Worm (Caenorhabditis elegans): ENCODE measurements around the gene mthf-1.

The mthf-1 gene

DNA sequence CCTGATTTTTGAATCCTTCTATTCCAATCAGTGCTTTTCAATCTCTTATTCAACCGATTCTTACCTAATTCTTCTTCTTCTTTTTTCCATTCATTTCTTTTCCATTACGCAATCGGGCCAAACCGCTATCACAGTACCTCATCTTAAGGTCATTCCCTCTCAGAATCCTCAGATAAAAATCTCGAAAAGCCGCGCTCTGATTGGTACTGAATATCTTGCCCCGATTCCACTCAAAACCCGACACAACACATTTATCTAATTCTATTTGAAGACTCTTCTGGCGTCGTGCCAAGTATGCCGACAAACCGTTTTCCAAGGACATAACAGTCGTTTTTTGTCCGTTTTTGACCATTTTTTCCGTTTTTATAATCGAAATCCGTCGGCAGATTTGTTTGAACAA lies 24.3 kb upstream of the mthf-1 start:
- no peak for TF ChIP-seq ref-1 (GFP tag; conservative IDR thresholded peaks at IDR 0.05)
- TF ChIP-seq cog-1 (tag; optimal IDR thresholded peaks at IDR 0.05) = no peak
- TF ChIP-seq klf-2 (GFP tag; conservative IDR thresholded peaks at IDR 0.05) = no peak
- TF ChIP-seq ztf-29 (GFP tag; IDR thresholded peaks at IDR 0.05) = no peak
- TF ChIP-seq T22C8.4 (GFP tag; IDR thresholded peaks at IDR 0.05) = no peak
- no peak for TF ChIP-seq flt-1 (GFP tag; IDR thresholded peaks at IDR 0.05)
- no peak for TF ChIP-seq tab-1 (GFP tag; IDR thresholded peaks at IDR 0.05)
- TF ChIP-seq med-1 (GFP tag; optimal IDR thresholded peaks at IDR 0.05; ENCODE audit: insufficient read depth) = no peak
- TF ChIP-seq ztf-23 (GFP tag; IDR thresholded peaks at IDR 0.05) = no peak

DNA sequence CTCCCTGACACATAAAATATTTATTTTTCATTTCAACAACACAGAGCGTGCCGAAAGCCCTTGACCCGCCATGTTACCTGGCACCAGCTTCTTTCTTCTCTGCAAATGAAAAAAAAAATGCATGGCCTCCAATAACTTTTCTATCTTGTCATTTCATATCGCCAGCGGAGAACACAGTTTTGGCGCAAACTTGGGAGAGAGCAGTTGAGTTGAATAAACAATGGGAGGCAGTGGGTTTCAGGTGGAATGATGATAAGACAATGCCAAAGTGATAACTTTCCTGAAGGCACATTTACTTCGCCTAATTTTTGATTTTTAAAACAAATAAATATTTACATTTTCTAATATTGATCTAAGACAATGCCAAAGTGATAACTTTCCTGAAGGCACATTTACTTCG lies 23.6 kb upstream of the mthf-1 start:
- no peak for TF ChIP-seq ztf-23 (GFP tag; IDR thresholded peaks at IDR 0.05)
- no peak for TF ChIP-seq cog-1 (tag; optimal IDR thresholded peaks at IDR 0.05)
- no peak for TF ChIP-seq ztf-29 (GFP tag; IDR thresholded peaks at IDR 0.05)
- no peak for TF ChIP-seq T22C8.4 (GFP tag; IDR thresholded peaks at IDR 0.05)
- no peak for TF ChIP-seq ref-1 (GFP tag; conservative IDR thresholded peaks at IDR 0.05)
- TF ChIP-seq tab-1 (GFP tag; IDR thresholded peaks at IDR 0.05) = no peak
- TF ChIP-seq med-1 (GFP tag; optimal IDR thresholded peaks at IDR 0.05; ENCODE audit: insufficient read depth) = no peak
- no peak for TF ChIP-seq klf-2 (GFP tag; conservative IDR thresholded peaks at IDR 0.05)
- TF ChIP-seq flt-1 (GFP tag; IDR thresholded peaks at IDR 0.05) = no peak

DNA sequence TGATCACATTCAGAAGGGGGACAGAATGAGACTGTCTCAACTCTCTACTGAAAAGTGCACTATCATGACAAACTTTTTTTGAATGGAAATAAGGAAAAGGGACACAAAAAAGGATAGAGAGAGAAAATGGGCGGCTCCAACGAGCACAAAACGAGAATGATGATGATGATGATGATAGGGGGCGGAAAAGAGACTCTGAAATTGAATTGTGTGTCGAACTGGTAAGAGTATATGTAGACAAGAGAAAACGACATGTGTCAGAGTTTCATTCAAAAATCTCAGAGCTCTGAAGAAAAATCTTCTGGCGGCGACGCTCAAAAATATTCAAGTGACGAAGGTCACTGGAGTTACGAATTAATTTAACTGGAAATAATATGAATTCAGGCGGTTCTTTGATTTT lies 17.7 kb upstream of the mthf-1 start:
- TF ChIP-seq T22C8.4 (GFP tag; IDR thresholded peaks at IDR 0.05) (no peak), flt-1 (GFP tag; IDR thresholded peaks at IDR 0.05) (no peak), klf-2 (GFP tag; conservative IDR thresholded peaks at IDR 0.05) (no peak), med-1 (GFP tag; optimal IDR thresholded peaks at IDR 0.05; ENCODE audit: insufficient read depth) (no peak), cog-1 (tag; optimal IDR thresholded peaks at IDR 0.05) (no peak), ztf-29 (GFP tag; IDR thresholded peaks at IDR 0.05) (no peak), ref-1 (GFP tag; conservative IDR thresholded peaks at IDR 0.05) (no peak), tab-1 (GFP tag; IDR thresholded peaks at IDR 0.05) (no peak), ztf-23 (GFP tag; IDR thresholded peaks at IDR 0.05) (no peak)

DNA sequence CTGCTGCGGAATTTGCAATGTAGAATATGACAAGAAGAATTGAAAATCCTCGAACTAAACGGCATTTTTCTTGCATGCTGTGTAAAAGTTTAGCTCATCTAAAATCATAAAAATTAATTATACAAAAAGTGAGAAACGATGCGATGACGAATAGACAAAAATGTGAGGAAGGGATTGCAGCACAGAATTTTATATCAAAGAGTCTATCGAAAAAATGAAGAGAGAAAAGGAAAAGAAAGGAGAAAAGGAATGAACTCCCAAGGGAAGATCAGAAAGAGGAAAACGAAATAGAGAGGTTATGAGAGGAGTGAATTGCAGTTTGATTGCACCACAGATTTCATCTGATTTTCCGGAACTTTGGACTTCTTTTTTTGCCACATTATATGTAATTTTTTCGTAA lies 16.6 kb upstream of the mthf-1 start, which contains the start of gene glr-4:
Gene glr-4 (minus strand): TSS at position 101 of the 400 bp plus-strand sequence.
- no peak for TF ChIP-seq ref-1 (GFP tag; conservative IDR thresholded peaks at IDR 0.05)
- no peak for TF ChIP-seq T22C8.4 (GFP tag; IDR thresholded peaks at IDR 0.05)
- no peak for TF ChIP-seq tab-1 (GFP tag; IDR thresholded peaks at IDR 0.05)
- no peak for TF ChIP-seq med-1 (GFP tag; optimal IDR thresholded peaks at IDR 0.05; ENCODE audit: insufficient read depth)

DNA sequence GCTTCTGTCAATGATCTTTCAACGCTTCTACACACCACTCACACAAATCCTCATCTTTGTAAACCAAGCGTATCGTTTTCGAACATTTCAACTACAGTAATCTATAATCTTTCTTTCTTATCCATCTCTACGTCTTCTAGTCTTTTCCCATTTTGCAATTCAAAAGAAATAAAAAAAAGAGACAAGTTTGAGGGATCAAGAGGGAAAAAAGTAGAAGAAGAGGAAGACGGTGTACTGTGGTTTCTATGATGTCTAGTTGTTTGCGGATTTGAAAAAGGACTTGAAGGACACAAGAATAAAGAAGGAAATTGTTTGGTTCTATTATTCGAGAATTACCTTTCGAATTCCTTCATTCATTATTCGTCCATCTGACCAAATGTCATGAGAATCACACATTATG lies 14.9 kb upstream of the mthf-1 start:
- TF ChIP-seq T22C8.4 (GFP tag; IDR thresholded peaks at IDR 0.05) = no peak
- no peak for TF ChIP-seq ztf-29 (GFP tag; IDR thresholded peaks at IDR 0.05)
- TF ChIP-seq flt-1 (GFP tag; IDR thresholded peaks at IDR 0.05) = no peak
- no peak for TF ChIP-seq klf-2 (GFP tag; conservative IDR thresholded peaks at IDR 0.05)
- no peak for TF ChIP-seq cog-1 (tag; optimal IDR thresholded peaks at IDR 0.05)
- TF ChIP-seq ref-1 (GFP tag; conservative IDR thresholded peaks at IDR 0.05) = no peak
- TF ChIP-seq tab-1 (GFP tag; IDR thresholded peaks at IDR 0.05) = no peak
- no peak for TF ChIP-seq med-1 (GFP tag; optimal IDR thresholded peaks at IDR 0.05; ENCODE audit: insufficient read depth)
- no peak for TF ChIP-seq ztf-23 (GFP tag; IDR thresholded peaks at IDR 0.05)

DNA sequence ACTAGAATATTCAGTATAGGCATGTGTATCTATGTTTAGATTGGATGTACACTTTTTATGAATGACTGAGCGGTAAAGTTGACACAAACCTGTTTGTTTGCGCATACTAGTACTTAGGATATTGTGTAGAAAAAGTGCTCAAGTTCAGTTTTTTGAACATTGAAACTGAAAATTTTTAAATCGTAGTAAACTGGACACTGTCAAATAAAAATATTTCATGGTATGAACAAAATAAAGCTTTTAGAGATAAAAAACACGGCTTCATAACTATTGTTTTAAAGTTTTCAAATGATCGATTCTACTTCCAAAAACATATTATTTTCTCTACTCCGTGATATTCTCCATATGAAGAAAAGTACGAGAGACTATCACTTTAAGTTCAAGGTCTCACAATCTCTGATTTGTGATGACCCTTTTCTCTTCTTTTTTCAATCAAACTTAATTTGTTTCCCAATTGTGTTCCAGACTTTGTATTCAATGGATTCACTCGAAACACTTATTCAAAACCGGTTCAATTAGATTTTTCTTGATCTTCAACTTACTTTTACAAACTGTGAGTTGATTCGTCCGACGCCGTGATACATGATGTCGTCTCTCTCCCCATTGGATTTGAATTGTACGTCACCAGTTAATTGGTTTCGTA lies 13.9 kb upstream of the mthf-1 start:
- TF ChIP-seq flt-1 (GFP tag; IDR thresholded peaks at IDR 0.05) (no peak), ztf-29 (GFP tag; IDR thresholded peaks at IDR 0.05) (no peak), med-1 (GFP tag; optimal IDR thresholded peaks at IDR 0.05; ENCODE audit: insufficient read depth) (no peak), ztf-23 (GFP tag; IDR thresholded peaks at IDR 0.05) (no peak), cog-1 (tag; optimal IDR thresholded peaks at IDR 0.05) (no peak), T22C8.4 (GFP tag; IDR thresholded peaks at IDR 0.05) (no peak), klf-2 (GFP tag; conservative IDR thresholded peaks at IDR 0.05) (no peak), tab-1 (GFP tag; IDR thresholded peaks at IDR 0.05) (no peak), ref-1 (GFP tag; conservative IDR thresholded peaks at IDR 0.05) (no peak)

DNA sequence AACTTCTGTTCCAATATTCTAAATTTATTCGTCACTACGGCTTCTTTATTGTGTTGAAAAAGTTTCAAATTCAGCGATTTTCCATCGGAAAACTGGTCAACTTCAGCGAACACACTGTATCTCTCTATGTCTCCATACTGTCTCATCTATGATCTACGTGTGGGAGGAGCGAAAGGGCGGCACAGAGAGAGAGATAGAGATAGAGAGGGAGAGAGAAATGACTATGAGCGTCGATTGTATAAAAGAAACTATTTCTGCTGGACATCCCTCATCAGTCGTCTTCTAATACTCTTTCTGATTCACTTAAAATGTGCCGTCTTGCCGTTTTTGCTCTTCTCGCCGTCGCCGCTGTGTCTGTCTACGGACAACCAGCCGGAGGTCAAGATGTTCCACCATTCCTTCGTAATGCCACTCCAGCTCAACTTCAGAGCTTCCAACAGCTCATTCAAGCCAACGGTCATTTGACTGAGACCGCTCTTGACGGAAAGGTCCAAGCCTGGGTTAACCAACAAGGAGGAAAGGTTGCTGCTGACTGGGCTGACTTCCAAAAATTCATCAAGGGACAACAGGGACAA lies 12.8 kb upstream of the mthf-1 start, which contains the start of gene srlf-1:
Gene srlf-1 (plus strand): TSS at position 268 of the 575 bp plus-strand sequence.
- TF ChIP-seq flt-1 (GFP tag; IDR thresholded peaks at IDR 0.05) (no peak), ztf-29 (GFP tag; IDR thresholded peaks at IDR 0.05) (no peak), med-1 (GFP tag; optimal IDR thresholded peaks at IDR 0.05; ENCODE audit: insufficient read depth) (no peak), tab-1 (GFP tag; IDR thresholded peaks at IDR 0.05) (no peak), T22C8.4 (GFP tag; IDR thresholded peaks at IDR 0.05) (no peak), klf-2 (GFP tag; conservative IDR thresholded peaks at IDR 0.05) (no peak), ztf-23 (GFP tag; IDR thresholded peaks at IDR 0.05) (no peak), ref-1 (GFP tag; conservative IDR thresholded peaks at IDR 0.05) (no peak), cog-1 (tag; optimal IDR thresholded peaks at IDR 0.05) (no peak)

ce11 chrII:7789605-7790004 lies 12.0 kb upstream of the mthf-1 start:
- TF ChIP-seq T22C8.4 (GFP tag; IDR thresholded peaks at IDR 0.05) = no peak
- TF ChIP-seq klf-2 (GFP tag; conservative IDR thresholded peaks at IDR 0.05) = no peak
- no peak for TF ChIP-seq ztf-23 (GFP tag; IDR thresholded peaks at IDR 0.05)

DNA sequence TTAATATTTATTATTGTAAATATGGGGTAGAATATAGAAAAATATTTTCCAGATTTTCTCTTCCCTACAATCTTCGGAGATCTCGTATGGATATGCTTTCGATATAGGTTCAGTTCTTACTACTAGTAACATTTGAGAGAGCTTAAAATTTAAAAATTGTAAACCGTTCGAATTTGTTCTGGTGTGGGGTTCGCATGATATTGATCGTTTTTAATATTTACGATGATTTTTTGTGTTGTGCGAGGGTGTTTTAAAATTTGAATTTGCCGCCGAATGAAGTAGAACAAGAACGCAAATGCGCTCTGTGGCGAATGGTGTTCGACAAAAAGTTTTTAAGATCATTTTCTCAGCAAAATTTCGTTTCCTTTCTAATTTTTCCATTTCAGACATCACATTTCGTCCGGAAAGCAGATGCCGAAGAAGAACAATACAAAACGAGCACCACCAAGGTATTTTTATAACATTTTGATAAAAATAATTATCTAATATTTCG lies 5.9 kb upstream of the mthf-1 start, which contains the start of gene skr-17:
Gene skr-17 (plus strand): TSS at position 51 of the 493 bp plus-strand sequence.
- TF ChIP-seq ref-1 (GFP tag; conservative IDR thresholded peaks at IDR 0.05) (no peak), T22C8.4 (GFP tag; IDR thresholded peaks at IDR 0.05) (no peak), klf-2 (GFP tag; conservative IDR thresholded peaks at IDR 0.05) (no peak), cog-1 (tag; optimal IDR thresholded peaks at IDR 0.05) (no peak), tab-1 (GFP tag; IDR thresholded peaks at IDR 0.05) (no peak), med-1 (GFP tag; optimal IDR thresholded peaks at IDR 0.05; ENCODE audit: insufficient read depth) (no peak), ztf-23 (GFP tag; IDR thresholded peaks at IDR 0.05) (no peak), flt-1 (GFP tag; IDR thresholded peaks at IDR 0.05) (no peak), ztf-29 (GFP tag; IDR thresholded peaks at IDR 0.05) (no peak)

Measured in whole organism, midembryonic.